Worm (Caenorhabditis elegans): Measurements from ENCODE around the gene T04C12.33.

Gene T04C12.33

ce11 chrV:11051921-11052320 lies at the start of gene T04C12.33:
T04C12.33 (plus strand) TSS chrV:11052221.
- TF ChIP-seq drap-1 (GFP tag; optimal IDR thresholded peaks at IDR 0.05), result no peak
- no peak for TF ChIP-seq nhr-12 (tag; optimal IDR thresholded peaks at IDR 0.05)

ce11 chrV:11002434-11002833 lies 49.6 kb upstream of the T04C12.33 start, which contains the start of gene F53B7.4:
F53B7.4 (minus strand) TSS chrV:11002534.
- TF ChIP-seq lin-13 (tag; optimal IDR thresholded peaks at IDR 0.05) (no peak), sem-2 (GFP tag; optimal IDR thresholded peaks at IDR 0.05) (no peak), mep-1 (tag; optimal IDR thresholded peaks at IDR 0.05) (no peak), nhr-28 (tag; optimal IDR thresholded peaks at IDR 0.05) (no peak), lin-32 (GFP tag; optimal IDR thresholded peaks at IDR 0.05) (no peak), M03D4.4 (tag; optimal IDR thresholded peaks at IDR 0.05) (no peak), nhr-12 (tag; optimal IDR thresholded peaks at IDR 0.05) (no peak), nhr-237 (tag; optimal IDR thresholded peaks at IDR 0.05) (no peak), zip-8 (tag; optimal IDR thresholded peaks at IDR 0.05) (no peak), cnd-1 (tag; optimal IDR thresholded peaks at IDR 0.05) (no peak)

ce11 chrV:11004094-11004493 lies 47.9 kb upstream of the T04C12.33 start:
- TF ChIP-seq ceh-43 (GFP tag; optimal IDR thresholded peaks at IDR 0.05) (no peak), unc-120 (tag; optimal IDR thresholded peaks at IDR 0.05; ENCODE audit: poor library complexity, severe bottlenecking) (no peak), nhr-237 (tag; optimal IDR thresholded peaks at IDR 0.05) (no peak), nhr-12 (tag; optimal IDR thresholded peaks at IDR 0.05) (no peak), pha-4 (tag; optimal IDR thresholded peaks at IDR 0.05) (no peak), sem-2 (GFP tag; optimal IDR thresholded peaks at IDR 0.05) (no peak), tbx-8 (GFP tag; optimal IDR thresholded peaks at IDR 0.05) (no peak), ham-2 (GFP tag; optimal IDR thresholded peaks at IDR 0.05) (no peak), mep-1 (tag; optimal IDR thresholded peaks at IDR 0.05) (no peak), nhr-2 (tag; optimal IDR thresholded peaks at IDR 0.05) (no peak), ceh-39 (tag; optimal IDR thresholded peaks at IDR 0.05) (no peak), bed-3 (GFP tag; optimal IDR thresholded peaks at IDR 0.05) (no peak), lsy-2 (tag; optimal IDR thresholded peaks at IDR 0.05) (no peak), elt-1 (tag; optimal IDR thresholded peaks at IDR 0.05; ENCODE audit: borderline replicate concordance, insufficient read depth) (no peak)

- no peak for TF ChIP-seq mab-5 (tag; optimal IDR thresholded peaks at IDR 0.05)
- TF ChIP-seq M03D4.4 (tag; optimal IDR thresholded peaks at IDR 0.05), result no peak
- TF ChIP-seq unc-62 (GFP tag; optimal IDR thresholded peaks at IDR 0.05), result no peak
Measured at ce11 chrV:11007651-11008050, 44.4 kb upstream of the T04C12.33 start.

ce11 chrV:11009124-11009524 lies 42.9 kb upstream of the T04C12.33 start:
- TF ChIP-seq elt-1 (tag; optimal IDR thresholded peaks at IDR 0.05; ENCODE audit: borderline replicate concordance, insufficient read depth) (no peak), unc-120 (tag; optimal IDR thresholded peaks at IDR 0.05; ENCODE audit: poor library complexity, severe bottlenecking) (no peak), drap-1 (GFP tag; optimal IDR thresholded peaks at IDR 0.05) (no peak), flh-1 (GFP tag; optimal IDR thresholded peaks at IDR 0.05) (no peak), nhr-12 (tag; optimal IDR thresholded peaks at IDR 0.05) (no peak), unc-62 (GFP tag; optimal IDR thresholded peaks at IDR 0.05) (no peak), blmp-1 (tag; optimal IDR thresholded peaks at IDR 0.05) (no peak), zip-8 (tag; optimal IDR thresholded peaks at IDR 0.05) (no peak), ceh-39 (tag; optimal IDR thresholded peaks at IDR 0.05) (no peak), snpc-4 (tag; optimal IDR thresholded peaks at IDR 0.05) (no peak), tbx-8 (GFP tag; optimal IDR thresholded peaks at IDR 0.05) (no peak), ces-1 (GFP tag; optimal IDR thresholded peaks at IDR 0.05) (no peak), sem-2 (GFP tag; optimal IDR thresholded peaks at IDR 0.05) (no peak), mep-1 (tag; optimal IDR thresholded peaks at IDR 0.05) (no peak), nhr-76 (tag; optimal IDR thresholded peaks at IDR 0.05) (no peak), mab-5 (tag; optimal IDR thresholded peaks at IDR 0.05) (no peak)

- TF ChIP-seq blmp-1 (tag; optimal IDR thresholded peaks at IDR 0.05), result no peak
- TF ChIP-seq ceh-83 (GFP tag; optimal IDR thresholded peaks at IDR 0.05), result no peak
- TF ChIP-seq lin-32 (GFP tag; optimal IDR thresholded peaks at IDR 0.05), result no peak
- TF ChIP-seq nhr-2 (tag; optimal IDR thresholded peaks at IDR 0.05), result no peak
- no peak for TF ChIP-seq elt-1 (tag; optimal IDR thresholded peaks at IDR 0.05; ENCODE audit: borderline replicate concordance, insufficient read depth)
- no peak for TF ChIP-seq nhr-76 (tag; optimal IDR thresholded peaks at IDR 0.05)
- TF ChIP-seq M03D4.4 (tag; optimal IDR thresholded peaks at IDR 0.05), result no peak
- TF ChIP-seq unc-62 (GFP tag; optimal IDR thresholded peaks at IDR 0.05), result no peak
- TF ChIP-seq unc-120 (tag; optimal IDR thresholded peaks at IDR 0.05; ENCODE audit: poor library complexity, severe bottlenecking), result no peak
- no peak for TF ChIP-seq unc-39 (tag; optimal IDR thresholded peaks at IDR 0.05)
Measured at ce11 chrV:11010768-11011167, 41.3 kb upstream of the T04C12.33 start.

All from whole organism, mixed stage, embryonic.